Worm (Caenorhabditis elegans) whole organism, early embryonic: ENCODE measurements around the gene djr-1.1.

Experiments used
- B0310.2 ChIP-seq: sonication (generic microtip); optimal IDR thresholded peaks from 2 replicates; lab custom pipeline; 2016; ENCODE audit warnings: mild to moderate bottlenecking, missing genetic modification characterization, missing compliant biosample characterization
- F13C5.2 ChIP-seq: sonication (generic microtip); optimal IDR thresholded peaks from 2 replicates; lab custom pipeline; 2017; ENCODE audit warnings: mild to moderate bottlenecking, missing genetic modification characterization, inconsistent platforms, missing compliant biosample characterization
- ceh-13 ChIP-seq: fragments of 200-800 bp; sonication (Bioruptor generic); optimal IDR thresholded peaks from 2 replicates; lab custom pipeline; 2018; ENCODE audit warnings: mild to moderate bottlenecking, missing genetic modification characterization, missing compliant biosample characterization
- hmbx-1 ChIP-seq: sonication (generic microtip); optimal IDR thresholded peaks from 2 replicates; lab custom pipeline; 2016; ENCODE audit warnings: mild to moderate bottlenecking, missing genetic modification characterization, missing compliant biosample characterization
- hmg-4 ChIP-seq: fragments of 200-800 bp; sonication (Bioruptor generic); optimal IDR thresholded peaks from 2 replicates; lab custom pipeline; 2018; ENCODE audit warnings: mild to moderate bottlenecking, missing genetic modification characterization, missing compliant biosample characterization

DNA sequence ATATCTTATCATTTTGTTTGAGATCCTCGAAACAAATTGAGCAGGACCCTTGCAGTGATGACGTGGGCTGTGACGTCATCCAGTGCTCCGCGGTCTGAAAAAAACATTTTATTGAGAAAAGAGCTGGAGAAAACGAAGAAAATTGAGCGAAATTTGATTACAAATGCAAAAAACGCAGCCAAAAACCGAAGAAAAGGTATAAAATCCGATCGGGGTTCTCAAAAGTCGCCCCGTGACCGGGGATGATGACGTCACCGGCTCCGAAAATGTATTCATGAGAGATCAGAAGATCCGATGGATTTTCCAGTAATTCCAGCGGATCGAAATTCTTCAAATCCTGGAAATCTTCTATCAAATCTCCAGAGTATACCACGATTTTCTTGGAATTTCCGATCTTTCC is 7.9 kb upstream of the djr-1.1 start, which contains the start of gene trul-1:
- TF ChIP-seq hmg-4 (no peak), F13C5.2 (tag; lab: Kevin White, UChicago) (no peak), hmbx-1 (tag; lab: Kevin White, UChicago) (no peak), B0310.2 (tag; lab: Kevin White, UChicago) (no peak), ceh-13 (GFP tag; lab: Kevin White, UChicago) (no peak)
